Worm (Caenorhabditis elegans) whole organism, L1 larva: Measurements from ENCODE around the gene faah-5.

Experiments
- F16B12.6 ChIP-seq: fragments of 150-350 bp; optimal IDR thresholded peaks from 2 replicates; lab custom pipeline; 2014; ENCODE audit warnings: missing biosample characterization, missing genetic modification characterization
- aha-1 ChIP-seq: fragments of 150-350 bp; optimal IDR thresholded peaks from 2 replicates; lab custom pipeline; 2014; ENCODE audit warnings: missing biosample characterization, missing genetic modification characterization
- alr-1 ChIP-seq: fragments of 200-800 bp; sonication (Bioruptor generic); optimal IDR thresholded peaks from 2 replicates; lab custom pipeline; 2018; ENCODE audit warnings: borderline replicate concordance, mild to moderate bottlenecking, missing genetic modification characterization, missing compliant biosample characterization
- aly-2 ChIP-seq: fragments of 150-350 bp; optimal IDR thresholded peaks from 2 replicates; lab custom pipeline; 2014; ENCODE audit warnings: missing biosample characterization, missing genetic modification characterization
- ama-1 ChIP-seq: fragments of 150-350 bp; optimal IDR thresholded peaks from 2 replicates; lab custom pipeline; 2014
- blmp-1 ChIP-seq: fragments of 150-350 bp; optimal IDR thresholded peaks from 2 replicates; lab custom pipeline; 2014; ENCODE audit warnings: missing biosample characterization, missing genetic modification characterization
- ceh-82 ChIP-seq, 3 experiments: fragments of 150-350 bp in 1 of 3; sonication (generic microtip) in 2 of 3; optimal IDR thresholded peaks; 2 replicates each; lab custom pipeline; 2014 to 2017; ENCODE audit warnings: missing biosample characterization in 3 of 3, missing genetic modification characterization in 3 of 3
- ceh-90 ChIP-seq: sonication (generic microtip); optimal IDR thresholded peaks from 2 replicates; lab custom pipeline; 2016; ENCODE audit warnings: missing genetic modification characterization, missing compliant biosample characterization
- ces-1 ChIP-seq: fragments of 150-350 bp; optimal IDR thresholded peaks from 2 replicates; lab custom pipeline; 2014; ENCODE audit warnings: missing biosample characterization, missing genetic modification reagents, missing genetic modification characterization
- dsc-1 ChIP-seq: sonication (generic microtip); optimal IDR thresholded peaks from 2 replicates; lab custom pipeline; 2016; ENCODE audit warnings: mild to moderate bottlenecking, missing genetic modification characterization, missing compliant biosample characterization
- elt-2 ChIP-seq: sonication (generic microtip); optimal IDR thresholded peaks from 2 replicates; lab custom pipeline; 2016; ENCODE audit warnings: missing genetic modification characterization, mild to moderate bottlenecking, inconsistent platforms, missing compliant biosample characterization, missing genetic modification reagents
- elt-3 ChIP-seq, 6 experiments: fragments of 150-350 bp in 1 of 6; sonication (generic microtip); optimal IDR thresholded peaks; 2 replicates each; lab custom pipeline; 2017 to 2018; ENCODE audit warnings: missing biosample characterization in 6 of 6, missing genetic modification characterization in 6 of 6, inconsistent platforms in 1 of 6
- ets-5 ChIP-seq: fragments of 200-800 bp; sonication (Bioruptor generic); IDR thresholded peaks from 2 replicates; pipeline ENCODE4 v1.3.6; 2022; ENCODE audit warnings: missing genetic modification characterization, missing compliant biosample characterization
- fkh-4 ChIP-seq: sonication (generic microtip); optimal IDR thresholded peaks from 2 replicates; lab custom pipeline; 2016; ENCODE audit warnings: missing compliant biosample characterization, missing genetic modification characterization, borderline replicate concordance
- fkh-8 ChIP-seq: sonication (generic microtip); optimal IDR thresholded peaks from 2 replicates; lab custom pipeline; 2016; ENCODE audit warnings: mild to moderate bottlenecking, missing genetic modification characterization, missing compliant biosample characterization
- fos-1 ChIP-seq: fragments of 150-350 bp; optimal IDR thresholded peaks from 2 replicates; lab custom pipeline; 2014; ENCODE audit warnings: missing biosample characterization, missing genetic modification characterization
- isw-1 ChIP-seq: fragments of 200-800 bp; sonication (Bioruptor generic); IDR thresholded peaks from 2 replicates; pipeline ENCODE4 v1.3.6; 2022; ENCODE audit warnings: missing genetic modification characterization, missing compliant biosample characterization
- lin-13 ChIP-seq: fragments of 150-350 bp; optimal IDR thresholded peaks from 2 replicates; lab custom pipeline; 2014; ENCODE audit warnings: missing biosample characterization, missing genetic modification reagents, missing genetic modification characterization
- lin-14 ChIP-seq: fragments of 200-800 bp; sonication (Bioruptor generic); optimal IDR thresholded peaks from 2 replicates; lab custom pipeline; 2018; ENCODE audit warnings: mild to moderate bottlenecking, missing genetic modification characterization, moderate library complexity, missing compliant biosample characterization
- lin-15B ChIP-seq: fragments of 150-350 bp; sonication (generic microtip); optimal IDR thresholded peaks from 3 replicates; lab custom pipeline; 2014; ENCODE audit warnings: missing biosample characterization, missing genetic modification characterization
- lin-35 ChIP-seq, 2 experiments: fragments of 150-350 bp; optimal IDR thresholded peaks; 2 replicates each; lab custom pipeline; 2014; ENCODE audit warnings: missing biosample characterization in 2 of 2, missing genetic modification characterization in 2 of 2, missing genetic modification reagents in 2 of 2
- lin-39 ChIP-seq: fragments of 150-350 bp; optimal IDR thresholded peaks from 2 replicates; lab custom pipeline; 2014; ENCODE audit warnings: missing biosample characterization, missing genetic modification reagents, missing genetic modification characterization
- lsy-2 ChIP-seq, 2 experiments: fragments of 150-350 bp; optimal IDR thresholded peaks; 2 replicates each; lab custom pipeline; 2014; ENCODE audit warnings: missing biosample characterization in 2 of 2, missing genetic modification characterization in 2 of 2
- mab-9 ChIP-seq: fragments of 200-800 bp; sonication (Bioruptor generic); IDR thresholded peaks from 2 replicates; pipeline ENCODE4 v1.3.6; 2022; ENCODE audit warnings: missing genetic modification reagents, missing genetic modification characterization, missing compliant biosample characterization
- mdl-1 ChIP-seq, 2 experiments: fragments of 150-350 bp; optimal IDR thresholded peaks; 2 replicates each; lab custom pipeline; 2014 to 2017; ENCODE audit warnings: missing biosample characterization in 2 of 2, missing genetic modification characterization in 2 of 2, inconsistent platforms in 1 of 2
- mef-2 ChIP-seq: fragments of 150-350 bp; optimal IDR thresholded peaks from 2 replicates; lab custom pipeline; 2014; ENCODE audit warnings: missing biosample characterization, missing genetic modification characterization
- nhr-11 ChIP-seq: fragments of 150-350 bp; optimal IDR thresholded peaks from 2 replicates; lab custom pipeline; 2014; ENCODE audit warnings: missing biosample characterization, missing genetic modification characterization
- nhr-12 ChIP-seq: sonication (generic microtip); optimal IDR thresholded peaks from 2 replicates; lab custom pipeline; 2017; ENCODE audit warnings: missing biosample characterization, missing genetic modification characterization
- nhr-19 ChIP-seq: fragments of 200-800 bp; sonication (Bioruptor generic); conservative IDR thresholded peaks from 2 replicates; pipeline ENCODE4 v1.3.6; 2022; ENCODE audit warnings: missing genetic modification characterization, missing compliant biosample characterization
- nhr-28 ChIP-seq: fragments of 150-350 bp; optimal IDR thresholded peaks from 2 replicates; lab custom pipeline; 2014; ENCODE audit warnings: missing biosample characterization, missing genetic modification characterization
- nhr-47 ChIP-seq: sonication (generic microtip); optimal IDR thresholded peaks from 2 replicates; lab custom pipeline; 2016; ENCODE audit warnings: mild to moderate bottlenecking, missing genetic modification characterization, moderate library complexity, missing compliant biosample characterization
- pag-3 ChIP-seq: sonication (generic microtip); optimal IDR thresholded peaks from 2 replicates; lab custom pipeline; 2017; ENCODE audit warnings: missing genetic modification characterization, mild to moderate bottlenecking, missing compliant biosample characterization, antibody characterized with exemption, borderline replicate concordance; ENCODE audit not compliant: insufficient read depth
- pqm-1 ChIP-seq: sonication (generic microtip); optimal IDR thresholded peaks from 3 replicates; lab custom pipeline; 2017; ENCODE audit warnings: missing biosample characterization, missing genetic modification characterization
- skn-1 ChIP-seq: fragments of 150-350 bp; optimal IDR thresholded peaks from 2 replicates; lab custom pipeline; 2014; ENCODE audit warnings: missing biosample characterization, missing genetic modification characterization
- snu-23 ChIP-seq: sonication (generic microtip); optimal IDR thresholded peaks from 2 replicates; lab custom pipeline; 2016; ENCODE audit warnings: missing genetic modification characterization, missing compliant biosample characterization
- unc-130 ChIP-seq: fragments of 150-350 bp; optimal IDR thresholded peaks from 2 replicates; lab custom pipeline; 2017; ENCODE audit warnings: missing biosample characterization, missing genetic modification characterization, inconsistent platforms
- unc-86 ChIP-seq: sonication (generic microtip); optimal IDR thresholded peaks from 2 replicates; lab custom pipeline; 2016; ENCODE audit warnings: missing genetic modification characterization, missing compliant biosample characterization
- zag-1 ChIP-seq: fragments of 150-350 bp; optimal IDR thresholded peaks from 2 replicates; lab custom pipeline; 2014; ENCODE audit warnings: missing biosample characterization, missing genetic modification characterization

faah-5 gene

ce11 chrIII:11902782-11903181, 11.5 kb upstream of the faah-5 start:
- TF ChIP-seq lin-13, result no peak
- no peak for TF ChIP-seq lin-14
- TF ChIP-seq pqm-1, result no peak
- TF ChIP-seq nhr-11 (tag; lab: Kevin White, UChicago), result no peak
- TF ChIP-seq snu-23 (GFP tag; lab: Kevin White, UChicago), result no peak
- no peak for TF ChIP-seq dsc-1 (tag; lab: Kevin White, UChicago)
- no peak for TF ChIP-seq aly-2 (tag; lab: Kevin White, UChicago)
- no peak for TF ChIP-seq pag-3 (tag; lab: Kevin White, UChicago)
- TF ChIP-seq mdl-1 (tag; optimal IDR thresholded peaks at IDR 0.05; lab: Kevin White, UChicago), result no peak
- no peak for TF ChIP-seq nhr-19 (GFP tag; lab: Robert Waterston, UW)
- no peak for TF ChIP-seq ces-1 (GFP tag; lab: Kevin White, UChicago)
- TF ChIP-seq elt-2, result no peak
- TF ChIP-seq skn-1, result no peak
- TF ChIP-seq zag-1 (tag; lab: Kevin White, UChicago), result no peak
- no peak for TF ChIP-seq mab-9 (GFP tag; lab: Robert Waterston, UW)

DNA sequence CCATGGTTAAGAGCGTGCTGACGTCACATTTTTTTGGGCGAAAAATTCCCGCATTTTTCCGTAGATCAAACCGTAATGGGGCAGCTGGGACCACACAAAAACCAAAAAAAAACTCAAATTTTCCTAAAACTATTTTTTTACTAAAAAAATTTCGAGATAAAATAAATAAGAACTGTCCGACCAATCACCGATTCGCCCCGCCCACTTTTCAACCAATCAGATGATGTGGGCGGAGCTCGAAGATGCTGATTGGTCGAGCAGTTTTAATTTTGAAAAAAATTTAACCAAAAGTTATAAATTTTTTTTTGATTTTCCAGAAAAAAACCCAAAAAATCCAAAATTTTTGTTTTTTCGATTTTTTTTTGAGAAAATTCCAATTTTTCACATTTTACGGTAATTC, 8.8 kb upstream of the faah-5 start:
- no peak for TF ChIP-seq lin-14
- no peak for TF ChIP-seq dsc-1 (tag; lab: Kevin White, UChicago)
- TF ChIP-seq elt-3 (tag; optimal IDR thresholded peaks at IDR 0.05; lab: Kevin White, UChicago), result no peak
- TF ChIP-seq lin-39 (tag; lab: Kevin White, UChicago), result no peak
- TF ChIP-seq alr-1 (tag; lab: Kevin White, UChicago), result no peak
- TF ChIP-seq nhr-47 (tag; lab: Kevin White, UChicago), result no peak
- no peak for TF ChIP-seq nhr-19 (GFP tag; lab: Robert Waterston, UW)
- no peak for TF ChIP-seq fkh-8 (tag; lab: Kevin White, UChicago)
- no peak for TF ChIP-seq lsy-2 (tag; optimal IDR thresholded peaks at IDR 0.05; lab: Kevin White, UChicago)
- TF ChIP-seq F16B12.6 (tag; lab: Kevin White, UChicago), result no peak

ce11 chrIII:11898169-11898568, 6.9 kb upstream of the faah-5 start, which contains the start of gene tsen-2:
Gene tsen-2, minus strand, starts transcription at chrIII:11898269.
- TF ChIP-seq nhr-28 (tag; lab: Kevin White, UChicago) (no peak), ama-1 (no peak), elt-3 (tag; optimal IDR thresholded peaks at IDR 0.05; lab: Kevin White, UChicago) (no peak), lin-15B (tag; lab: Kevin White, UChicago) (no peak), unc-86 (tag; lab: Kevin White, UChicago) (no peak), nhr-12 (tag; lab: Kevin White, UChicago) (no peak), ceh-82 (tag; optimal IDR thresholded peaks at IDR 0.05; lab: Kevin White, UChicago) (no peak), fkh-4 (tag; lab: Kevin White, UChicago) (no peak), mef-2 (tag; lab: Kevin White, UChicago) (no peak), fkh-8 (tag; lab: Kevin White, UChicago) (no peak), aha-1 (tag; lab: Kevin White, UChicago) (no peak), blmp-1 (tag; lab: Kevin White, UChicago) (no peak), unc-130 (tag; lab: Kevin White, UChicago) (no peak), isw-1 (GFP tag; lab: Robert Waterston, UW) (no peak), lin-35 (GFP tag; optimal IDR thresholded peaks at IDR 0.05; lab: Kevin White, UChicago) (no peak), alr-1 (tag; lab: Kevin White, UChicago) (no peak), ceh-90 (tag; lab: Kevin White, UChicago) (no peak), fos-1 (tag; lab: Kevin White, UChicago) (no peak), mab-9 (GFP tag; lab: Robert Waterston, UW) (no peak), ets-5 (GFP tag; lab: Robert Waterston, UW) (no peak)
